Fruit fly (Drosophila melanogaster) whole organism, wandering third instar larva: ENCODE measurements around the gene CG42759.

Experiments
- Abd-B ChIP-seq: fragments of >200 bp; optimal IDR thresholded peaks from 2 replicates; lab custom pipeline; 2017; ENCODE audit warnings: missing biosample characterization, missing genetic modification characterization
- CG32264 ChIP-seq: fragments of 200-800 bp; sonication (Bioruptor generic); optimal IDR thresholded peaks from 2 replicates; lab custom pipeline; 2016; ENCODE audit warnings: missing biosample characterization, missing genetic modification characterization
- CG9705 ChIP-seq: fragments of 200-800 bp; sonication (Bioruptor generic); optimal IDR thresholded peaks from 2 replicates; lab custom pipeline; 2018; ENCODE audit warnings: missing biosample characterization, mild to moderate bottlenecking, missing genetic modification characterization
- CrebA ChIP-seq: fragments of 200-800 bp; sonication (Bioruptor generic); optimal IDR thresholded peaks from 2 replicates; lab custom pipeline; 2016; ENCODE audit warnings: missing biosample characterization, mild to moderate bottlenecking, missing genetic modification characterization, borderline replicate concordance
- Dfd ChIP-seq: fragments of >200 bp; optimal IDR thresholded peaks from 2 replicates; lab custom pipeline; 2017; ENCODE audit warnings: missing biosample characterization, missing genetic modification characterization
- Dif ChIP-seq: fragments of 200-275, 200-300 bp; sonication (Bioruptor generic); optimal IDR thresholded peaks from 2 replicates; lab custom pipeline; 2018; ENCODE audit warnings: missing biosample characterization, missing genetic modification characterization; ENCODE audit not compliant: partially characterized antibody
- GATAd ChIP-seq: sonication (Bioruptor generic); optimal IDR thresholded peaks from 2 replicates; lab custom pipeline; 2016; ENCODE audit warnings: missing biosample characterization, missing genetic modification characterization
- HLH106 ChIP-seq: fragments of 200-800 bp; optimal IDR thresholded peaks from 3 replicates; lab custom pipeline; 2019; ENCODE audit warnings: missing biosample characterization, mild to moderate bottlenecking, missing genetic modification characterization, moderate library complexity
- Hnf4 ChIP-seq: fragments of 200-800 bp; sonication (Bioruptor generic); optimal IDR thresholded peaks from 2 replicates; lab custom pipeline; 2016; ENCODE audit warnings: missing biosample characterization, mild to moderate bottlenecking, missing genetic modification characterization
- Hr78 ChIP-seq: fragments of >200 bp; optimal IDR thresholded peaks from 2 replicates; lab custom pipeline; 2017; ENCODE audit warnings: missing biosample characterization, missing genetic modification characterization
- Hr83 ChIP-seq: fragments of 200-300 bp; sonication (Bioruptor generic); optimal IDR thresholded peaks from 2 replicates; lab custom pipeline; 2016; ENCODE audit warnings: missing biosample characterization, mild to moderate bottlenecking, missing genetic modification characterization, moderate library complexity; ENCODE audit not compliant: poor library complexity, severe bottlenecking
- Jra ChIP-seq: sonication (Bioruptor generic); optimal IDR thresholded peaks from 2 replicates; lab custom pipeline; 2016; ENCODE audit warnings: missing biosample characterization, missing genetic modification characterization
- Mio ChIP-seq: sonication (Bioruptor generic); optimal IDR thresholded peaks from 2 replicates; lab custom pipeline; 2016; ENCODE audit warnings: missing biosample characterization, missing genetic modification characterization
- Myc ChIP-seq: fragments of >200 bp; optimal IDR thresholded peaks from 2 replicates; lab custom pipeline; 2017
- N ChIP-seq: fragments of >200 bp; optimal IDR thresholded peaks from 2 replicates; lab custom pipeline; 2018; ENCODE audit warnings: missing biosample characterization, missing external identifiers, missing genetic modification characterization
- OdsH ChIP-seq: fragments of 200-800 bp; sonication (Bioruptor generic); optimal IDR thresholded peaks from 2 replicates; lab custom pipeline; 2016; ENCODE audit warnings: missing biosample characterization, mild to moderate bottlenecking, missing genetic modification characterization
- Rel ChIP-seq, 2 experiments: fragments of 200-800 bp; sonication (Bioruptor generic) in 1 of 2; optimal IDR thresholded peaks; 2 replicates in 1 of 2; 3 replicates in 1 of 2; lab custom pipeline; 2016 to 2019; ENCODE audit warnings: mild to moderate bottlenecking in 2 of 2, missing biosample characterization in 2 of 2, missing genetic modification characterization in 2 of 2, moderate library complexity in 1 of 2
- Sp1 ChIP-seq: fragments of 200-800 bp; sonication (Bioruptor generic); optimal IDR thresholded peaks from 3 replicates; lab custom pipeline; 2019; ENCODE audit warnings: missing biosample characterization, mild to moderate bottlenecking, missing genetic modification characterization, moderate library complexity
- Vsx2 ChIP-seq: fragments of 200-300, 225-300 bp; sonication (Bioruptor generic); optimal IDR thresholded peaks from 2 replicates; lab custom pipeline; 2018; ENCODE audit warnings: missing biosample characterization, missing genetic modification characterization; ENCODE audit not compliant: partially characterized antibody
- br ChIP-seq: fragments of 200-800 bp; sonication (Bioruptor generic); optimal IDR thresholded peaks from 2 replicates; lab custom pipeline; 2016; ENCODE audit warnings: missing biosample characterization, missing genetic modification characterization
- brk ChIP-seq: fragments of 200-800 bp; sonication (Bioruptor generic); optimal IDR thresholded peaks from 2 replicates; lab custom pipeline; 2016; ENCODE audit warnings: missing biosample characterization, mild to moderate bottlenecking, missing genetic modification characterization
- dl ChIP-seq, 2 experiments: fragments of 175-275, 200-275 bp in 1 of 2; fragments of 200-275 bp in 1 of 2; sonication (Bioruptor generic); optimal IDR thresholded peaks; lab custom pipeline; 2018; ENCODE audit warnings: mild to moderate bottlenecking in 2 of 2, missing biosample characterization in 2 of 2, missing genetic modification characterization in 2 of 2, moderate library complexity in 2 of 2; ENCODE audit not compliant: partially characterized antibody in 2 of 2, insufficient read depth in 1 of 2
- dmrt93B ChIP-seq: fragments of 200-800 bp; sonication (Bioruptor generic); optimal IDR thresholded peaks from 2 replicates; lab custom pipeline; 2018; ENCODE audit warnings: missing biosample characterization, mild to moderate bottlenecking, missing genetic modification characterization
- dsf ChIP-seq: sonication (Bioruptor generic); optimal IDR thresholded peaks from 2 replicates; lab custom pipeline; 2016; ENCODE audit warnings: missing biosample characterization, missing genetic modification characterization, borderline replicate concordance
- ey ChIP-seq: fragments of 200-800 bp; sonication (Bioruptor generic); optimal IDR thresholded peaks from 2 replicates; lab custom pipeline; 2016; ENCODE audit warnings: missing biosample characterization, missing genetic modification characterization
- foxo ChIP-seq, 2 experiments: fragments of 200-800 bp; sonication (Bioruptor generic); optimal IDR thresholded peaks; 2 replicates in 1 of 2; 3 replicates in 1 of 2; lab custom pipeline; 2016 to 2017; ENCODE audit warnings: missing biosample characterization in 2 of 2, missing genetic modification characterization in 2 of 2
- fru ChIP-seq: fragments of 200-800 bp; sonication (Bioruptor generic); optimal IDR thresholded peaks from 3 replicates; lab custom pipeline; 2016; ENCODE audit warnings: missing biosample characterization, mild to moderate bottlenecking, missing genetic modification characterization
- h ChIP-seq: fragments of 200-800 bp; sonication (Bioruptor generic); optimal IDR thresholded peaks from 3 replicates; lab custom pipeline; 2016; ENCODE audit warnings: missing biosample characterization, mild to moderate bottlenecking, missing genetic modification characterization
- jim ChIP-seq: fragments of 175-275, 200-325 bp; sonication (Bioruptor generic); optimal IDR thresholded peaks from 2 replicates; lab custom pipeline; 2016; ENCODE audit warnings: missing biosample characterization, mild to moderate bottlenecking, missing genetic modification characterization
- lola ChIP-seq: fragments of >200 bp; optimal IDR thresholded peaks from 2 replicates; lab custom pipeline; 2017; ENCODE audit warnings: missing biosample characterization, missing genetic modification characterization
- pan ChIP-seq: fragments of >200 bp; optimal IDR thresholded peaks from 2 replicates; lab custom pipeline; 2017
- psq ChIP-seq: fragments of 200-800 bp; sonication (Bioruptor generic); optimal IDR thresholded peaks from 3 replicates; lab custom pipeline; 2017; ENCODE audit warnings: missing biosample characterization, mild to moderate bottlenecking, missing genetic modification characterization, moderate library complexity
- rgr ChIP-seq: fragments of 200-800 bp; sonication (Bioruptor generic); optimal IDR thresholded peaks from 3 replicates; lab custom pipeline; 2016; ENCODE audit warnings: missing biosample characterization, mild to moderate bottlenecking, missing genetic modification characterization
- sage ChIP-seq: fragments of 200-800 bp; sonication (Bioruptor generic); optimal IDR thresholded peaks from 2 replicates; lab custom pipeline; 2016; ENCODE audit warnings: missing biosample characterization, mild to moderate bottlenecking, missing genetic modification characterization
- sv ChIP-seq: fragments of 200-800 bp; sonication (Bioruptor generic); optimal IDR thresholded peaks from 3 replicates; lab custom pipeline; 2016; ENCODE audit warnings: missing biosample characterization, missing genetic modification characterization
- tai ChIP-seq: sonication (Bioruptor generic); optimal IDR thresholded peaks from 2 replicates; lab custom pipeline; 2016; ENCODE audit warnings: missing biosample characterization, missing genetic modification characterization
- usp ChIP-seq: fragments of >200 bp; optimal IDR thresholded peaks from 2 replicates; lab custom pipeline; 2017; ENCODE audit warnings: missing biosample characterization, missing genetic modification characterization
- woc ChIP-seq: sonication (Bioruptor generic); optimal IDR thresholded peaks from 2 replicates; lab custom pipeline; 2016; ENCODE audit warnings: missing biosample characterization, mild to moderate bottlenecking, missing genetic modification characterization

CG42759 gene

DNA sequence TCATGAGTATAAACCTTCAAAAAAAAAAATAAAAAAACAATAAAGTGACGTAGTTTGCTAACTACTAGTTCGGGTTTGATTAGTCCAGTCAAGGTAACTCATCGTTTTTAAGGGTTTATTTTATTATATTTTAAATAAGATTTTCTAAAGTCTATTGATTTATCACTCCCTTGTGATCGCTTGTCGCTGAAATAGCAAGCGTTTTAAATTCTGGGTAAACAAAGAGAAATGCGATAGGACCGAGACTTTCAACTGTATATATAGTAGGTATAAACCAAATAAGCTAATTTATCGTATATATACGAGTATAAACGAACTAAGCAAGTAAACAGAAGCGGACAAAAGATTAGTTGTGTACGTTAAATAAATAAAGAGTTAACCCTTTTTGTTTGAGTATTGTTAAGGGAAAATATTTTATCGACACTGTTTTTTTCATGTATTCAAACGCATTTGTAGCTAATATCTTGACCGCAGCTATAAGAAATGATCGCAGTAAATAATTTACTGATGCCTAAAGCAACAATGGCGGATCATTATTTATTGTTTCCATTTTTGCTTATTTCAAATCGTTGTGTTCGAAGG, 25.7 kb downstream of the CG42759 start (continued):
- no peak for TF ChIP-seq lola (GFP tag; lab: Kevin White, UChicago)
- no peak for TF ChIP-seq dsf (GFP tag; lab: Kevin White, UChicago)
- TF ChIP-seq Mio, result no peak
- no peak for TF ChIP-seq Vsx2 (GFP tag; lab: Kevin White, UChicago)
- TF ChIP-seq OdsH, result peak; percentile 63
- TF ChIP-seq, all 38 proteins: peak for 17

- TF ChIP-seq CrebA (GFP tag; lab: Kevin White, UChicago) (no peak), foxo (GFP tag; optimal IDR thresholded peaks at IDR 0.05; lab: Kevin White, UChicago) (no peak), Myc (no peak), OdsH (peak; percentile 15), br (GFP tag; lab: Kevin White, UChicago) (no peak)
Measured at dm6 chr3R:10169124-10169766, 26.4 kb downstream of the CG42759 start.

DNA sequence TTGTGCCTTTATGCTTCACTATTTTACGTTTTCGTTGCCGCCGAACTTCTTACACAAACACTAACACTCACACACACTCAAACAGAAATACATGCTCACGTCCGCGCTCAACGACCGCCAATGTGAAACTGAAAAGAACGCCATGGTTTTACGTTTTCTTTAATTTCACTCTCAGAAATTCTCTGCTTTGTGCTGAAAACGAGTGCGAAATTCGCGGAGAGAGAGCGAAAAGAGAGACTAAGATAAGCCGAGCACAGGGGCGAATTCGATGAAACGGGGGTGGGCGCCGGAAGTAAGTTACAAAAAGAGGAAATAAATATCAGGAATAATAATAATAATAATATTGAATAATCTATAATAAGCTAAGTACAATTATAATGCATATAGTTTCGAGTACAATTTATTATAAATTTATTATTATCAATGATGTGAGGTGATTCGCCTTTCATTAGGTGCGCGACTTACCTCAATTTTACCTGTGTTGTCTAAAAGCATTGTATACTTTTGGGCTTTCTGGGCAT, 27.5 kb downstream of the CG42759 start, which contains the start of gene Best1:
Best1 (minus strand) TSS at position 132 of the 521 bp plus-strand sequence.
- TF ChIP-seq sv (GFP tag; lab: Kevin White, UChicago) (peak; percentile 72), Sp1 (GFP tag; lab: Kevin White, UChicago) (peak; percentile 94), brk (GFP tag; lab: Kevin White, UChicago) (peak; percentile 72), Dif (peak; percentile 86), dmrt93B (peak; percentile 88), lola (GFP tag; lab: Kevin White, UChicago) (no peak), Hr83 (GFP tag; lab: Kevin White, UChicago) (peak; percentile 67), Mio (peak; percentile 30), GATAd (peak; percentile 40), woc (GFP tag; lab: Kevin White, UChicago) (peak; percentile 80), CG9705 (GFP tag; lab: Kevin White, UChicago) (peak; percentile 88), fru (peak; percentile 90), psq (GFP tag; lab: Kevin White, UChicago) (peak; percentile 94), ey (GFP tag; lab: Kevin White, UChicago) (peak; percentile 79), OdsH (peak; percentile 91), HLH106 (tag; lab: Kevin White, UChicago) (peak; percentile 96), usp (GFP tag; lab: Kevin White, UChicago) (no peak), Dfd (GFP tag; lab: Kevin White, UChicago) (peak; percentile 5), N (GFP tag; lab: Kevin White, UChicago) (no peak), br (GFP tag; lab: Kevin White, UChicago) (peak; percentile 85), dl (GFP tag; optimal IDR thresholded peaks at IDR 0.05; lab: Kevin White, UChicago; ENCODE audit: insufficient read depth in 1 of 2, partially characterized antibody in 2 of 2) (peak; percentile 60 to 85), h (GFP tag; lab: Kevin White, UChicago) (peak; percentile 89), Rel (GFP tag; optimal IDR thresholded peaks at IDR 0.05; lab: Kevin White, UChicago) (peak; percentile 37), Rel (tag; optimal IDR thresholded peaks at IDR 0.05; lab: Kevin White, UChicago) (peak; percentile 77), Jra (GFP tag; lab: Kevin White, UChicago) (peak; percentile 12), Vsx2 (GFP tag; lab: Kevin White, UChicago) (peak; percentile 31), foxo (GFP tag; optimal IDR thresholded peaks at IDR 0.05; lab: Kevin White, UChicago) (peak; percentile 28 to 95), CG32264 (GFP tag; lab: Kevin White, UChicago) (peak; percentile 70), rgr (GFP tag; lab: Kevin White, UChicago) (peak; percentile 93), Hr78 (GFP tag; lab: Kevin White, UChicago) (no peak), Hnf4 (peak; percentile 69), dsf (GFP tag; lab: Kevin White, UChicago) (peak; percentile 8), CrebA (GFP tag; lab: Kevin White, UChicago) (peak; percentile 15), pan (lab: Kevin White, UChicago) (no peak), sage (peak; percentile 88), Myc (peak; percentile 7), jim (GFP tag; lab: Kevin White, UChicago) (peak; percentile 50), Abd-B (GFP tag; lab: Kevin White, UChicago) (no peak), tai (GFP tag; lab: Kevin White, UChicago) (no peak)
